Worm (Caenorhabditis elegans) whole organism, young adult: ENCODE results near the gene vrp-1.

ENCODE experiments used
- akir-1 ChIP-seq: fragments of 200-800 bp; sonication (Bioruptor generic); optimal IDR thresholded peaks from 2 replicates; lab custom pipeline; 2018; ENCODE audit warnings: mild to moderate bottlenecking, missing genetic modification characterization, moderate library complexity, missing compliant biosample characterization
- cebp-1 ChIP-seq, 2 experiments: fragments of 200-800 bp in 1 of 2; sonication (Bioruptor generic) in 1 of 2; sonication (generic microtip) in 1 of 2; IDR thresholded peaks in 1 of 2; optimal IDR thresholded peaks in 1 of 2; 2 replicates each; pipeline versions ENCODE4 v1.3.6 to Lab custom; 2017 to 2022; ENCODE audit warnings: missing compliant biosample characterization in 2 of 2, missing genetic modification characterization in 2 of 2, mild to moderate bottlenecking in 1 of 2, missing genetic modification reagents in 1 of 2, moderate library complexity in 1 of 2
- ceh-91 ChIP-seq: fragments of 200-800 bp; sonication (Bioruptor generic); IDR thresholded peaks from 2 replicates; pipeline ENCODE4 v1.3.6; 2022; ENCODE audit warnings: missing genetic modification reagents, missing genetic modification characterization, missing compliant biosample characterization
- egl-18 ChIP-seq: fragments of 200-800 bp; sonication (Bioruptor generic); IDR thresholded peaks from 2 replicates; pipeline ENCODE4 v1.3.6; 2022; ENCODE audit warnings: missing genetic modification reagents, missing genetic modification characterization, missing compliant biosample characterization
- egl-44 ChIP-seq: fragments of 200-800 bp; sonication (Bioruptor generic); IDR thresholded peaks from 2 replicates; pipeline ENCODE4 v1.3.6; 2022; ENCODE audit warnings: missing genetic modification reagents, missing genetic modification characterization, missing compliant biosample characterization
- egrh-3 ChIP-seq: fragments of 200-800 bp; sonication (Bioruptor generic); IDR thresholded peaks from 2 replicates; pipeline ENCODE4 v1.3.6; 2022; ENCODE audit warnings: missing genetic modification reagents, missing genetic modification characterization, missing compliant biosample characterization
- him-1 ChIP-seq: sonication (generic microtip); optimal IDR thresholded peaks from 2 replicates; lab custom pipeline; 2016; ENCODE audit warnings: missing genotype, missing genetic modification reagents, missing genetic modification characterization, missing compliant biosample characterization
- sea-2 ChIP-seq: fragments of 200-800 bp; sonication (Bioruptor generic); IDR thresholded peaks from 2 replicates; pipeline ENCODE4 v1.3.6; 2022; ENCODE audit warnings: missing genetic modification characterization, missing compliant biosample characterization
- snpc-4 ChIP-seq, 5 experiments: fragments of 150-350 bp in 1 of 5; sonication (generic microtip) in 4 of 5; optimal IDR thresholded peaks; 2 replicates each; lab custom pipeline; 2014 to 2018; ENCODE audit warnings: missing genetic modification characterization in 5 of 5, missing biosample characterization in 3 of 5, antibody characterized with exemption in 2 of 5, mild to moderate bottlenecking in 2 of 5, missing compliant biosample characterization in 2 of 5, missing genotype in 2 of 5, moderate library complexity in 2 of 5, missing genetic modification reagents in 1 of 5
- unc-62 ChIP-seq: fragments of 150-350 bp; optimal IDR thresholded peaks from 2 replicates; lab custom pipeline; 2014; ENCODE audit warnings: missing biosample characterization, missing genetic modification reagents, missing genetic modification characterization
- xnd-1 ChIP-seq: sonication (generic microtip); optimal IDR thresholded peaks from 2 replicates; lab custom pipeline; 2016; ENCODE audit warnings: missing genotype, missing genetic modification reagents, missing genetic modification characterization, missing compliant biosample characterization

ce11 chrIV:2966884-2967283 is 45.5 kb upstream of the vrp-1 start:
- TF ChIP-seq him-1 (tag; lab: Kevin White, UChicago) = no peak
- TF ChIP-seq snpc-4 (GFP tag; optimal IDR thresholded peaks at IDR 0.05; lab: Kevin White, UChicago) = no peak
- peak in 2 of 4 experiments; percentile 13 to 69 for TF ChIP-seq snpc-4 (tag; optimal IDR thresholded peaks at IDR 0.05; lab: Kevin White, UChicago)
- TF ChIP-seq egl-44 (GFP tag; lab: Robert Waterston, UW) = no peak
- TF ChIP-seq akir-1 = no peak
- no peak for TF ChIP-seq unc-62
- TF ChIP-seq egl-18 = no peak
- no peak for TF ChIP-seq ceh-91
- TF ChIP-seq xnd-1 (tag; lab: Kevin White, UChicago) = no peak
- TF ChIP-seq sea-2 = no peak
- no peak for TF ChIP-seq cebp-1 (GFP tag; IDR thresholded peaks at IDR 0.05; lab: Robert Waterston, UW)
- no peak for TF ChIP-seq cebp-1 (tag; optimal IDR thresholded peaks at IDR 0.05; lab: Kevin White, UChicago)
- TF ChIP-seq egrh-3 (GFP tag; lab: Robert Waterston, UW) = no peak; the same call in 1 of the 2 replicates
